Fruit fly (Drosophila melanogaster) whole organism, embryonic: ENCODE data around the gene Spc105R.

Experiments used
- Bgb ChIP-seq: fragments of 200-800 bp; sonication (Bioruptor generic); IDR thresholded peaks from 2 replicates; pipeline ENCODE4 v1.3.6; 2022; ENCODE audit warnings: missing biosample characterization, missing genetic modification characterization; ENCODE audit not compliant: partially characterized antibody
- C15 ChIP-seq: fragments of 200-800 bp; sonication (Bioruptor generic); IDR thresholded peaks from 3 replicates; pipeline ENCODE4 v1.3.6; 2022; ENCODE audit warnings: missing biosample characterization, missing genetic modification characterization
- CG10209 ChIP-seq: fragments of 200-800 bp; sonication (Bioruptor generic); optimal IDR thresholded peaks from 3 replicates; lab custom pipeline; 2017; ENCODE audit warnings: missing biosample characterization, mild to moderate bottlenecking, missing genetic modification characterization, missing genetic modification reagents
- CG11456 ChIP-seq: fragments of 200-800 bp; sonication (Bioruptor generic); IDR thresholded peaks from 3 replicates; pipeline ENCODE4 v1.3.6; 2022; ENCODE audit warnings: missing biosample characterization, missing genetic modification characterization
- CG11504 ChIP-seq: fragments of 200-800 bp; sonication (Bioruptor generic); optimal IDR thresholded peaks from 3 replicates; lab custom pipeline; 2019; ENCODE audit warnings: missing biosample characterization, mild to moderate bottlenecking, missing genetic modification characterization, moderate library complexity
- CG12155 ChIP-seq: fragments of 200-800 bp; sonication (Bioruptor generic); optimal IDR thresholded peaks from 3 replicates; lab custom pipeline; 2016; ENCODE audit warnings: missing biosample characterization, missing genetic modification characterization
- CG12299 ChIP-seq: fragments of 200-800 bp; sonication (Bioruptor generic); optimal IDR thresholded peaks from 2 replicates; lab custom pipeline; 2018; ENCODE audit warnings: missing biosample characterization, mild to moderate bottlenecking, missing genetic modification characterization
- CG14050 ChIP-seq: fragments of 200-800 bp; sonication (Bioruptor generic); IDR thresholded peaks from 3 replicates; pipeline ENCODE4 v1.3.6; 2022; ENCODE audit warnings: missing biosample characterization, missing genetic modification characterization
- CG14860 ChIP-seq: fragments of 200-800 bp; sonication (Bioruptor generic); IDR thresholded peaks from 3 replicates; pipeline ENCODE4 v1.3.6; 2022; ENCODE audit warnings: missing biosample characterization, missing genetic modification characterization; ENCODE audit not compliant: partially characterized antibody
- CG15011 ChIP-seq: fragments of 200-800 bp; sonication (Bioruptor generic); optimal IDR thresholded peaks from 3 replicates; lab custom pipeline; 2018; ENCODE audit warnings: missing biosample characterization, mild to moderate bottlenecking, missing genetic modification characterization
- CG15514 ChIP-seq: fragments of 200-800 bp; sonication (Bioruptor generic); optimal IDR thresholded peaks from 3 replicates; lab custom pipeline; 2017; ENCODE audit warnings: missing biosample characterization, missing genetic modification characterization, mild to moderate bottlenecking, moderate library complexity, missing genetic modification reagents
- CG1602 ChIP-seq: fragments of 200-800 bp; sonication (Bioruptor generic); optimal IDR thresholded peaks from 3 replicates; lab custom pipeline; 2016; ENCODE audit warnings: missing biosample characterization, missing genetic modification characterization
- CG17912 ChIP-seq: fragments of 200-800 bp; sonication (Bioruptor generic); optimal IDR thresholded peaks from 2 replicates; lab custom pipeline; 2018; ENCODE audit warnings: missing biosample characterization, mild to moderate bottlenecking, missing genetic modification characterization
- CG1792 ChIP-seq: fragments of 200-800 bp; sonication (Bioruptor generic); optimal IDR thresholded peaks from 2 replicates; lab custom pipeline; 2016; ENCODE audit warnings: missing biosample characterization, missing genetic modification characterization
- CG18011 ChIP-seq: fragments of 200-800 bp; sonication (Bioruptor generic); optimal IDR thresholded peaks from 2 replicates; lab custom pipeline; 2017; ENCODE audit warnings: missing biosample characterization, missing genetic modification characterization, mild to moderate bottlenecking, moderate library complexity, missing genotype
- CG18476 ChIP-seq: fragments of 200-800 bp; sonication (Bioruptor generic); optimal IDR thresholded peaks from 2 replicates; lab custom pipeline; 2016; ENCODE audit warnings: missing biosample characterization, mild to moderate bottlenecking, missing genetic modification characterization
- CG18619 ChIP-seq: fragments of 200-800 bp; sonication (Bioruptor generic); optimal IDR thresholded peaks from 3 replicates; lab custom pipeline; 2017; ENCODE audit warnings: missing biosample characterization, mild to moderate bottlenecking, missing genetic modification characterization
- CG30431 ChIP-seq: fragments of 200-800 bp; sonication (Bioruptor generic); optimal IDR thresholded peaks from 2 replicates; lab custom pipeline; 2017; ENCODE audit warnings: missing biosample characterization, missing genetic modification characterization
- CG33213 ChIP-seq: fragments of 200-800 bp; sonication (Bioruptor generic); optimal IDR thresholded peaks from 3 replicates; lab custom pipeline; 2016; ENCODE audit warnings: missing biosample characterization, missing genetic modification characterization
- CG3407 ChIP-seq: fragments of 200-800 bp; sonication (Bioruptor generic); optimal IDR thresholded peaks from 2 replicates; lab custom pipeline; 2018; ENCODE audit warnings: missing biosample characterization, mild to moderate bottlenecking, missing genetic modification characterization
- CG3995 ChIP-seq: fragments of 200-800 bp; sonication (Bioruptor generic); optimal IDR thresholded peaks from 3 replicates; lab custom pipeline; 2016; ENCODE audit warnings: missing biosample characterization, missing genetic modification characterization
- CG4617 ChIP-seq: fragments of 200-800 bp; sonication (Bioruptor generic); optimal IDR thresholded peaks from 3 replicates; lab custom pipeline; 2016; ENCODE audit warnings: missing biosample characterization, missing genetic modification characterization, borderline replicate concordance
- CG7372 ChIP-seq: fragments of 200-800 bp; sonication (Bioruptor generic); IDR thresholded peaks from 2 replicates; pipeline ENCODE4 v1.3.6; 2022; ENCODE audit warnings: missing biosample characterization, missing genetic modification characterization
- CG8388 ChIP-seq: fragments of 200-800 bp; sonication (Bioruptor generic); optimal IDR thresholded peaks from 2 replicates; lab custom pipeline; 2019; ENCODE audit warnings: missing biosample characterization, mild to moderate bottlenecking, missing genetic modification characterization, moderate library complexity
- CG8924 ChIP-seq: fragments of 200-800 bp; optimal IDR thresholded peaks from 3 replicates; lab custom pipeline; 2019; ENCODE audit warnings: missing biosample characterization, mild to moderate bottlenecking, missing genetic modification characterization, moderate library complexity
- CG9609 ChIP-seq: fragments of 200-800 bp; sonication (Bioruptor generic); optimal IDR thresholded peaks from 3 replicates; lab custom pipeline; 2016; ENCODE audit warnings: missing biosample characterization, missing genetic modification characterization
- CoRest ChIP-seq: fragments of 200-800 bp; sonication (Bioruptor generic); optimal IDR thresholded peaks from 3 replicates; lab custom pipeline; 2018; ENCODE audit warnings: missing biosample characterization, mild to moderate bottlenecking, missing genetic modification characterization, moderate library complexity
- Dfd ChIP-seq, 2 experiments: fragments of >200 bp; optimal IDR thresholded peaks; 2 replicates each; lab custom pipeline; 2017; ENCODE audit warnings: missing biosample characterization in 2 of 2, missing genetic modification characterization in 2 of 2
- Doc3 ChIP-seq: fragments of 200-800 bp; sonication (Bioruptor generic); IDR thresholded peaks from 3 replicates; pipeline ENCODE4 v1.3.6; 2022; ENCODE audit warnings: missing biosample characterization, missing genetic modification characterization; ENCODE audit not compliant: partially characterized antibody
- Hsf ChIP-seq: fragments of 200-800 bp; sonication (Bioruptor generic); optimal IDR thresholded peaks from 3 replicates; lab custom pipeline; 2016; ENCODE audit warnings: missing biosample characterization, missing genetic modification characterization
- Max ChIP-seq: fragments of 200-800 bp; sonication (Bioruptor generic); optimal IDR thresholded peaks from 2 replicates; lab custom pipeline; 2016; ENCODE audit warnings: missing biosample characterization, mild to moderate bottlenecking, missing genetic modification characterization
- NC2α ChIP-seq: fragments of 200-800 bp; sonication (Bioruptor generic); optimal IDR thresholded peaks from 2 replicates; lab custom pipeline; 2016; ENCODE audit warnings: missing biosample characterization, missing genetic modification characterization
- Nf-YA ChIP-seq: fragments of 200-800 bp; sonication (Bioruptor generic); IDR thresholded peaks from 2 replicates; pipeline ENCODE4 v1.3.6; 2022; ENCODE audit warnings: missing biosample characterization, missing genetic modification characterization
- Six4 ChIP-seq: fragments of 200-800 bp; sonication (Bioruptor generic); optimal IDR thresholded peaks from 2 replicates; lab custom pipeline; 2016; ENCODE audit warnings: missing biosample characterization, missing genetic modification characterization
- Stat92E ChIP-seq, 3 experiments: fragments of >200 bp in 2 of 3; fragments of 200-800 bp in 1 of 3; sonication (Bioruptor generic) in 1 of 3; optimal IDR thresholded peaks; 2 replicates each; lab custom pipeline; 2017 to 2019; ENCODE audit warnings: missing biosample characterization in 3 of 3, missing genetic modification characterization in 3 of 3, mild to moderate bottlenecking in 1 of 3, moderate library complexity in 1 of 3
- ftz-f1 ChIP-seq: fragments of 200-800 bp; sonication (Bioruptor generic); optimal IDR thresholded peaks from 2 replicates; lab custom pipeline; 2016; ENCODE audit warnings: missing biosample characterization, missing genetic modification characterization
- gcm ChIP-seq: fragments of 200-800 bp; sonication (Bioruptor generic); optimal IDR thresholded peaks from 2 replicates; lab custom pipeline; 2019; ENCODE audit warnings: missing biosample characterization, mild to moderate bottlenecking, missing genetic modification characterization, moderate library complexity
- gfzf ChIP-seq: fragments of 200-800 bp; sonication (Bioruptor generic); optimal IDR thresholded peaks from 2 replicates; lab custom pipeline; 2016; ENCODE audit warnings: missing biosample characterization, mild to moderate bottlenecking, missing genetic modification characterization, moderate library complexity
- grau ChIP-seq: fragments of 200-800 bp; optimal IDR thresholded peaks from 3 replicates; lab custom pipeline; 2019; ENCODE audit warnings: missing biosample characterization, mild to moderate bottlenecking, missing genetic modification characterization, moderate library complexity
- kay ChIP-seq: fragments of 200-800 bp; sonication (Bioruptor generic); optimal IDR thresholded peaks from 2 replicates; lab custom pipeline; 2016; ENCODE audit warnings: missing biosample characterization, missing genetic modification characterization
- phol ChIP-seq: fragments of 200-800 bp; sonication (Bioruptor generic); optimal IDR thresholded peaks from 3 replicates; lab custom pipeline; 2018; ENCODE audit warnings: missing biosample characterization, mild to moderate bottlenecking, missing genetic modification characterization, moderate library complexity
- rib ChIP-seq: fragments of 200-800 bp; sonication (Bioruptor generic); IDR thresholded peaks from 2 replicates; pipeline ENCODE4 v1.3.6; 2022; ENCODE audit warnings: missing biosample characterization, missing genetic modification characterization
- slou ChIP-seq: fragments of 200-800 bp; sonication (Bioruptor generic); optimal IDR thresholded peaks from 3 replicates; lab custom pipeline; 2016; ENCODE audit warnings: missing biosample characterization, missing genetic modification characterization
- trh ChIP-seq: fragments of 200-800 bp; sonication (Bioruptor generic); optimal IDR thresholded peaks from 2 replicates; lab custom pipeline; 2016; ENCODE audit warnings: missing biosample characterization, missing genetic modification characterization
- vvl ChIP-seq: fragments of 200-800 bp; sonication (Bioruptor generic); IDR thresholded peaks from 2 replicates; pipeline ENCODE4 v1.3.6; 2022; ENCODE audit warnings: missing biosample characterization, missing genetic modification characterization
- wdn ChIP-seq: fragments of 200-800 bp; sonication (Bioruptor generic); IDR thresholded peaks from 2 replicates; pipeline ENCODE4 v1.3.6; 2022; ENCODE audit warnings: missing biosample characterization, missing genetic modification characterization
- yki ChIP-seq: fragments of >200 bp; optimal IDR thresholded peaks from 3 replicates; lab custom pipeline; 2018

The Spc105R gene

DNA sequence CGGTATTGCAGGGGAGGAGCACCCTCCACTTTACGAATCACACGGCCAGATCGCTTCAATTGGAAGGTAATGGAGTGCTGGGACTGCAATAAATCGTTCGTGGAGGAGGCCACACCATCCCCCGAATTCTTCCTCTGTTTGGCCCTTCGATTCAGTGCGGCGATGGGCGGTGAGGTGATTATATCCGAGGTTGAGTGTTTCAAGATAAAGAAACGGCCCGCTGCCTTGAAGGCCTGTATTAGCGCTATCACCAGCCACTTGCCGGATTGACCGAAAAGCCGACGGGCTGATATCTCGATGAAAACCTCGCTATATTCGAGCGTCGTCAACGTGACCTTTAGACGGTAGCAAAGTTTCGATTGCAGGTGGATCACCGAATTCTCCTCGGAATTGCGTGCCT lies 22.7 kb upstream of the Spc105R start (continued):
- TF ChIP-seq CG14860 (no peak), CG10209 (GFP tag; lab: Kevin White, UChicago) (no peak), ftz-f1 (GFP tag; lab: Kevin White, UChicago) (peak; percentile 56)

DNA sequence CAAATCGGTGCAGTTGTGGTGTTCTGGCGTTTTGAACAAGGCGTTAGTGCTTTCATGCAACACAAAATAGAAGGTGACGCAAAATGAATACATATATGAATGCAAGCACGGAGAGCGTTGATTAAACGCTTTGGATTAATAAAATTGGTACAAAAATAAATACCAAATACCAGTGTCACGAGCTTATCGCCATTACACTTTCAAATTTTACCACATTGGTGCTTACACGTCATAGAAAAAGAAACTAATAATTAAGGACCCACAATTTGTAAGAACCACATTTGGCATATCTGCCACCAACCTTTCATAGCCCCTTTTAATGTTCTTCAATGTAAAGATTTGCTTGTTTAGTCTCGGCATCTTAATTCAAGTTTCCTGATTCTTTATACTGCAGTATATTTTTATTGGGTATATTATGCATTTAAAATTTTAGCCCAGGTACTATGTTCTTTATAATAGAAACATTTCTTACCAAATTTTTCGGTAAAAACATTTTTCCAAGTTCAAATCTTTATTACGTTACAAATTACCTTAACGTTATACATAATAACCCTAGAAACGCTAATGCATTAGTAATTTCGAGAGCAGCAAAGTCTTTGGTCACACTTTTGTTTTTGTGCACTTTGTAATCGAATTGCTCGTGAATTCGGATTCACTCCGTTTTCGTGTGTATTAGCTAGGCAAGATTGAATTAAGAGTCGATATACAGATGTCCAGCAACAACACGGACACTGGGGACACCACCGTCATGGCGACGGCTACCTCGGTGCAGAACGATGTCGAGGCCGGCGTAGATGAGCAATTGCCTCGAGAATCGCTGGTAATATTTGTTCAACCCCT lies 21.8 kb upstream of the Spc105R start, which contains the start of the genes Pex16 and Pex14:
Gene Pex16, minus strand, starts transcription at position 41 of the 840 bp plus-strand sequence.
Gene Pex14, plus strand, starts transcription at position 576 of the 840 bp plus-strand sequence.
- TF ChIP-seq CG8924: peak; percentile 63
- no peak for TF ChIP-seq ftz-f1 (GFP tag; lab: Kevin White, UChicago)
- TF ChIP-seq CG4617: peak; percentile 68
- TF ChIP-seq CG11504 (tag; lab: Kevin White, UChicago): no peak
- TF ChIP-seq gcm: no peak
- TF ChIP-seq grau (tag; lab: Kevin White, UChicago): peak; percentile 63
- TF ChIP-seq slou: peak; percentile 48
- TF ChIP-seq CG17912 (GFP tag; lab: Kevin White, UChicago): peak; percentile 25
- peak; percentile 85 for TF ChIP-seq CG11456 (GFP tag; lab: Robert Waterston, UW)
- no peak for TF ChIP-seq Bgb (GFP tag; lab: Robert Waterston, UW)
- peak; percentile 69 for TF ChIP-seq CG18619 (GFP tag; lab: Kevin White, UChicago)
- TF ChIP-seq Nf-YA (GFP tag; lab: Robert Waterston, UW): no peak
- 0 out of 3 replicates have a peak, but pooled peaks have one; percentile 42 for TF ChIP-seq C15
- peak; percentile 71 for TF ChIP-seq CG30431 (GFP tag; lab: Kevin White, UChicago)
- TF ChIP-seq Dfd (GFP tag; optimal IDR thresholded peaks at IDR 0.05; lab: Kevin White, UChicago): peak in 1 of 2 experiments; percentile 22
- TF ChIP-seq CG18476 (GFP tag; lab: Kevin White, UChicago): peak; percentile 51
- TF ChIP-seq CG15011 (GFP tag; lab: Kevin White, UChicago): no peak
- TF ChIP-seq wdn: peak; percentile 37; the same call in 1 of the 2 replicates
- TF ChIP-seq NC2α (GFP tag; lab: Kevin White, UChicago): peak; percentile 63
- peak; percentile 78; the same call in 1 of the 2 replicates for TF ChIP-seq vvl
- TF ChIP-seq phol (tag; lab: Kevin White, UChicago): peak; percentile 80
- TF ChIP-seq CG33213 (GFP tag; lab: Kevin White, UChicago): peak; percentile 56
- peak; percentile 45; the same call in 2 of the 3 replicates for TF ChIP-seq CG14050 (GFP tag; lab: Robert Waterston, UW)
- TF ChIP-seq CG12299 (tag; lab: Kevin White, UChicago): no peak
- TF ChIP-seq Max (GFP tag; lab: Kevin White, UChicago): peak; percentile 53
- peak; percentile 49 for TF ChIP-seq CG15514 (GFP tag; lab: Kevin White, UChicago)
- TF ChIP-seq CoRest (tag; lab: Kevin White, UChicago): peak; percentile 79
- peak; percentile 86 for TF ChIP-seq gfzf (GFP tag; lab: Kevin White, UChicago)
- TF ChIP-seq CG18011 (GFP tag; lab: Kevin White, UChicago): peak; percentile 50
- TF ChIP-seq yki (lab: Kevin White, UChicago): no peak
- TF ChIP-seq CG8388 (GFP tag; lab: Kevin White, UChicago): no peak
- peak; percentile 49 for TF ChIP-seq kay (GFP tag; lab: Kevin White, UChicago)
- TF ChIP-seq CG3407: no peak
- TF ChIP-seq CG1792 (GFP tag; lab: Kevin White, UChicago): peak; percentile 29
- peak; percentile 81 for TF ChIP-seq CG7372 (GFP tag; lab: Robert Waterston, UW)
- no peak for TF ChIP-seq rib (GFP tag; lab: Robert Waterston, UW)
- TF ChIP-seq Six4 (GFP tag; lab: Kevin White, UChicago): peak; percentile 53
- no peak for TF ChIP-seq Stat92E (GFP tag; optimal IDR thresholded peaks at IDR 0.05; lab: Kevin White, UChicago)
- peak; percentile 82 for TF ChIP-seq Hsf (GFP tag; lab: Kevin White, UChicago)
- TF ChIP-seq CG9609 (GFP tag; lab: Kevin White, UChicago): peak; percentile 85
- peak; percentile 74 for TF ChIP-seq CG12155 (GFP tag; lab: Kevin White, UChicago)
- TF ChIP-seq Doc3: no peak
- TF ChIP-seq trh: peak; percentile 24
- peak; percentile 77 for TF ChIP-seq CG1602 (GFP tag; lab: Kevin White, UChicago)
- TF ChIP-seq CG3995 (GFP tag; lab: Kevin White, UChicago): peak; percentile 42
